Fruit fly (Drosophila melanogaster) S2 (cell line): ENCODE results near the gene Ank2.

Source experiments
- CG8478 ChIP-seq: fragments of >200 bp; optimal IDR thresholded peaks from 2 replicates; lab custom pipeline; 2018
- CTCF ChIP-seq, 2 experiments: fragments of >200 bp; optimal IDR thresholded peaks; 2 replicates each; lab custom pipeline; 2018

DNA sequence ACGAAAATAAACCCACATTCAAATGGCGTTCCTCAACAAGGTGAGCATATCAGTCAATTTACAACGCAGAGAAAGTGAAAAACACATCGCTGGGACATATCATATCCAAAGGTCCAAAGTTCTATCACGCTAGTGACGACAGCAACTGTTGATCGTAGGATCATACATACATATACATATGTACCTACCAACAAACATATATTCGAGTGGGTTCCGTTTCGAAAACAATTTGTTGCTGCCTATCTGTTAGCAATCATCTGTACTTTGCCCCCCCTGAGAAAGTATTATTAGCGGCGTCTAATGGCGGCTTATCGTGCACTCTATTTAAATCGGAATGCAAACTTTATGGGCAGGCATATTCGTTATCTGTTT, 1.2 kb upstream of the Ank2 start:
- TF ChIP-seq CG8478 (lab: Kevin White, UChicago) (no peak), CTCF (optimal IDR thresholded peaks at IDR 0.05; lab: Kevin White, UChicago) (no peak)
